Worm (Caenorhabditis elegans) whole organism, L4 larva: ENCODE data around the gene nhr-70.

ENCODE experiments used
- F26F4.8 ChIP-seq: fragments of 200-800 bp; sonication (Bioruptor generic); conservative IDR thresholded peaks from 2 replicates; pipeline ENCODE4 v1.3.6; 2022; ENCODE audit warnings: missing genetic modification characterization, missing compliant biosample characterization
- F49E8.2 ChIP-seq: sonication (generic microtip); optimal IDR thresholded peaks from 2 replicates; lab custom pipeline; 2016; ENCODE audit warnings: missing compliant biosample characterization, mild to moderate bottlenecking, missing genetic modification characterization, borderline replicate concordance
- T20F7.1 ChIP-seq: fragments of 200-800 bp; sonication (Bioruptor generic); optimal IDR thresholded peaks from 2 replicates; lab custom pipeline; 2018; ENCODE audit warnings: mild to moderate bottlenecking, missing genetic modification characterization, missing compliant biosample characterization
- Y105C5A.15 ChIP-seq: fragments of 200-800 bp; sonication (Bioruptor generic); IDR thresholded peaks from 2 replicates; pipeline ENCODE4 v1.3.6; 2022; ENCODE audit warnings: missing genetic modification characterization, missing compliant biosample characterization
- Y48G9A.11 ChIP-seq: fragments of 200-800 bp; sonication (Bioruptor generic); IDR thresholded peaks from 2 replicates; pipeline ENCODE4 v1.3.6; 2022; ENCODE audit warnings: missing genetic modification reagents, missing genetic modification characterization, missing compliant biosample characterization
- Y5F2A.4 ChIP-seq: fragments of 200-800 bp; sonication (Bioruptor generic); optimal IDR thresholded peaks from 2 replicates; lab custom pipeline; 2018; ENCODE audit warnings: mild to moderate bottlenecking, missing genetic modification characterization, missing compliant biosample characterization
- Y75B8A.6 ChIP-seq: fragments of 200-800 bp; sonication (Bioruptor generic); IDR thresholded peaks from 2 replicates; pipeline ENCODE4 v1.3.6; 2022; ENCODE audit warnings: missing genetic modification reagents, missing genetic modification characterization, missing compliant biosample characterization
- aly-2 ChIP-seq: sonication (generic microtip); optimal IDR thresholded peaks from 2 replicates; lab custom pipeline; 2018; ENCODE audit warnings: missing biosample characterization, missing genetic modification characterization
- ceh-20 ChIP-seq: fragments of 200-800 bp; sonication (Bioruptor generic); IDR thresholded peaks from 2 replicates; pipeline ENCODE4 v1.3.6; 2022; ENCODE audit warnings: missing genetic modification reagents, missing genetic modification characterization, missing compliant biosample characterization
- ceh-28 ChIP-seq: fragments of 150-350 bp; optimal IDR thresholded peaks from 2 replicates; lab custom pipeline; 2014; ENCODE audit warnings: missing biosample characterization, missing genetic modification reagents, missing genetic modification characterization
- ceh-44 ChIP-seq: fragments of 200-800 bp; sonication (Bioruptor generic); IDR thresholded peaks from 2 replicates; pipeline ENCODE4 v1.3.6; 2022; ENCODE audit warnings: missing genetic modification reagents, missing genetic modification characterization, missing compliant biosample characterization
- ceh-62 ChIP-seq: sonication (generic microtip); optimal IDR thresholded peaks from 2 replicates; lab custom pipeline; 2017; ENCODE audit warnings: missing biosample characterization, missing genetic modification characterization
- ceh-82 ChIP-seq: sonication (generic microtip); optimal IDR thresholded peaks from 2 replicates; lab custom pipeline; 2017; ENCODE audit warnings: missing biosample characterization, missing genetic modification characterization
- ces-1 ChIP-seq: fragments of 150-350 bp; sonication (generic microtip); optimal IDR thresholded peaks from 4 replicates; lab custom pipeline; 2014; ENCODE audit warnings: missing biosample characterization, missing genetic modification reagents, missing genetic modification characterization
- cey-2 ChIP-seq: sonication (generic microtip); optimal IDR thresholded peaks from 3 replicates; lab custom pipeline; 2017; ENCODE audit warnings: missing genetic modification characterization, mild to moderate bottlenecking, missing compliant biosample characterization, antibody characterized with exemption, borderline replicate concordance; ENCODE audit not compliant: insufficient read depth
- daf-16 ChIP-seq, 3 experiments: sonication (generic microtip); optimal IDR thresholded peaks; 2 replicates each; lab custom pipeline; 2016 to 2017; ENCODE audit warnings: missing genetic modification characterization in 3 of 3, missing genetic modification reagents in 3 of 3, mild to moderate bottlenecking in 2 of 3, missing compliant biosample characterization in 2 of 3, missing biosample characterization in 1 of 3, moderate library complexity in 1 of 3
- dmd-6 ChIP-seq: fragments of 200-800 bp; sonication (Bioruptor generic); IDR thresholded peaks from 2 replicates; pipeline ENCODE4 v1.3.6; 2022; ENCODE audit warnings: missing genetic modification reagents, missing genetic modification characterization, missing compliant biosample characterization
- dpl-1 ChIP-seq: fragments of 150-350 bp; optimal IDR thresholded peaks from 2 replicates; lab custom pipeline; 2014; ENCODE audit warnings: missing biosample characterization, missing genetic modification reagents, missing genetic modification characterization
- gei-8 ChIP-seq: fragments of 200-800 bp; sonication (Bioruptor generic); optimal IDR thresholded peaks from 2 replicates; lab custom pipeline; 2018; ENCODE audit warnings: mild to moderate bottlenecking, missing genetic modification characterization, missing compliant biosample characterization
- hlh-11 ChIP-seq: fragments of 200-800 bp; sonication (Bioruptor generic); optimal IDR thresholded peaks from 2 replicates; lab custom pipeline; 2018; ENCODE audit warnings: mild to moderate bottlenecking, missing genetic modification characterization, missing compliant biosample characterization
- jun-1 ChIP-seq: fragments of 150-350 bp; optimal IDR thresholded peaks from 2 replicates; lab custom pipeline; 2014; ENCODE audit warnings: missing biosample characterization, missing genetic modification reagents, missing genetic modification characterization
- lim-7 ChIP-seq: fragments of 200-800 bp; sonication (Bioruptor generic); IDR thresholded peaks from 2 replicates; pipeline ENCODE4 v1.3.6; 2022; ENCODE audit warnings: missing genetic modification characterization, missing compliant biosample characterization
- madf-9 ChIP-seq: fragments of 200-800 bp; sonication (Bioruptor generic); conservative IDR thresholded peaks from 2 replicates; pipeline ENCODE4 v1.3.6; 2022; ENCODE audit warnings: missing genetic modification reagents, missing genetic modification characterization, missing compliant biosample characterization
- mep-1 ChIP-seq: fragments of 150-350 bp; sonication (generic microtip); optimal IDR thresholded peaks from 3 replicates; lab custom pipeline; 2014; ENCODE audit warnings: missing biosample characterization, missing genetic modification characterization
- mxl-2 ChIP-seq: fragments of 200-800 bp; sonication (Bioruptor generic); conservative IDR thresholded peaks from 2 replicates; pipeline ENCODE4 v1.3.6; 2022; ENCODE audit warnings: missing genetic modification reagents, missing genetic modification characterization, missing compliant biosample characterization
- nhr-11 ChIP-seq: fragments of 150-350 bp; optimal IDR thresholded peaks from 2 replicates; lab custom pipeline; 2014; ENCODE audit warnings: missing biosample characterization, missing genetic modification characterization
- nhr-111 ChIP-seq: fragments of 200-800 bp; sonication (Bioruptor generic); optimal IDR thresholded peaks from 2 replicates; lab custom pipeline; 2018; ENCODE audit warnings: mild to moderate bottlenecking, missing genetic modification characterization, missing compliant biosample characterization
- nhr-237 ChIP-seq: sonication (generic microtip); optimal IDR thresholded peaks from 2 replicates; lab custom pipeline; 2017; ENCODE audit warnings: missing biosample characterization, missing genetic modification characterization
- nhr-42 ChIP-seq: fragments of 200-800 bp; sonication (Bioruptor generic); IDR thresholded peaks from 2 replicates; pipeline ENCODE4 v1.3.6; 2022; ENCODE audit warnings: missing genetic modification characterization, missing compliant biosample characterization
- set-16 ChIP-seq: fragments of 200-800 bp; sonication (Bioruptor generic); IDR thresholded peaks from 2 replicates; pipeline ENCODE4 v1.3.6; 2022; ENCODE audit warnings: missing genetic modification reagents, missing genetic modification characterization, missing compliant biosample characterization
- skn-1 ChIP-seq: fragments of 150-350 bp; optimal IDR thresholded peaks from 2 replicates; lab custom pipeline; 2014; ENCODE audit warnings: missing biosample characterization, missing genetic modification characterization
- snpc-1.2 ChIP-seq: fragments of 200-800 bp; sonication (Bioruptor generic); IDR thresholded peaks from 2 replicates; pipeline ENCODE4 v1.3.6; 2022; ENCODE audit warnings: missing genetic modification reagents, missing genetic modification characterization, missing compliant biosample characterization
- spr-1 ChIP-seq: sonication (generic microtip); optimal IDR thresholded peaks from 2 replicates; lab custom pipeline; 2016; ENCODE audit warnings: mild to moderate bottlenecking, missing genetic modification characterization, missing compliant biosample characterization
- unc-39 ChIP-seq: sonication (generic microtip); optimal IDR thresholded peaks from 2 replicates; lab custom pipeline; 2017; ENCODE audit warnings: missing biosample characterization, missing genetic modification characterization
- zag-1 ChIP-seq: fragments of 150-350 bp; optimal IDR thresholded peaks from 2 replicates; lab custom pipeline; 2014; ENCODE audit warnings: missing biosample characterization, missing genetic modification characterization
- zfp-3 ChIP-seq: fragments of 200-800 bp; sonication (Bioruptor generic); conservative IDR thresholded peaks from 2 replicates; pipeline ENCODE4 v1.3.6; 2022; ENCODE audit warnings: missing genetic modification reagents, missing genetic modification characterization, missing compliant biosample characterization
- zip-2 ChIP-seq: fragments of 150-350 bp; optimal IDR thresholded peaks from 2 replicates; lab custom pipeline; 2014; ENCODE audit warnings: missing biosample characterization, missing genetic modification characterization
- ztf-11 ChIP-seq: fragments of 150-350 bp; optimal IDR thresholded peaks from 2 replicates; lab custom pipeline; 2014; ENCODE audit warnings: missing biosample characterization, missing genetic modification characterization

Gene nhr-70

DNA sequence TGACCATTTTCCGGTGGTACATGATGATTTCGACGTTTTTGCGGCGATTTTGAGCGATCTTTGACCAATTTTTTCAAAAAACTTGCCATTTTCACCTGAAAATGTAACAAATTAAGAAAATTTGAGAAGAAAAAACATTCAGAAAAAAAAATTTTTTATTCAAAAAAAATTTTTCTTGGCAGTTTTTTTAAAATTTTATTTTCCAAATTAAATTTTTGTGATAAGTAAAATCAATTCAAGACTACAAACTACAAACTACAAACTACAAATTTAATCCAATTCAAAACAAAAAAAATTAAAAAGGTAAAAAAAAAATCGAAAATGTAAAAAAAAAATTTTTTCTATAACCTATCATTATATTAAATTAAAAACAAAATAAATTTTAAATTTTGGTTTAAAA, 10.4 kb downstream of the nhr-70 start, which contains the start of gene Y69H2.15:
Gene Y69H2.15 (minus strand): TSS at position 101 of the 400 bp plus-strand sequence.
- TF ChIP-seq gei-8 (GFP tag; lab: Kevin White, UChicago), result no peak
- no peak for TF ChIP-seq Y5F2A.4 (GFP tag; lab: Kevin White, UChicago)
- TF ChIP-seq ceh-20 (GFP tag; lab: Robert Waterston, UW), result no peak
- TF ChIP-seq set-16, result no peak
- no peak for TF ChIP-seq Y105C5A.15
- TF ChIP-seq aly-2 (tag; lab: Kevin White, UChicago), result no peak
- TF ChIP-seq cey-2 (tag; lab: Kevin White, UChicago), result no peak
- no peak for TF ChIP-seq mep-1 (tag; lab: Kevin White, UChicago)
- TF ChIP-seq nhr-111 (GFP tag; lab: Kevin White, UChicago), result no peak
- TF ChIP-seq unc-39 (tag; lab: Kevin White, UChicago), result no peak
- no peak for TF ChIP-seq snpc-1.2 (GFP tag; lab: Robert Waterston, UW)
- no peak for TF ChIP-seq lim-7 (GFP tag; lab: Robert Waterston, UW)
- no peak for TF ChIP-seq ceh-82 (tag; lab: Kevin White, UChicago)
- no peak for TF ChIP-seq mxl-2
- no peak for TF ChIP-seq ztf-11 (tag; lab: Kevin White, UChicago)
- no peak for TF ChIP-seq madf-9 (GFP tag; lab: Robert Waterston, UW)
- TF ChIP-seq Y48G9A.11, result no peak
- no peak for TF ChIP-seq skn-1 (tag; lab: Kevin White, UChicago)
- no peak for TF ChIP-seq Y75B8A.6 (GFP tag; lab: Robert Waterston, UW)

DNA sequence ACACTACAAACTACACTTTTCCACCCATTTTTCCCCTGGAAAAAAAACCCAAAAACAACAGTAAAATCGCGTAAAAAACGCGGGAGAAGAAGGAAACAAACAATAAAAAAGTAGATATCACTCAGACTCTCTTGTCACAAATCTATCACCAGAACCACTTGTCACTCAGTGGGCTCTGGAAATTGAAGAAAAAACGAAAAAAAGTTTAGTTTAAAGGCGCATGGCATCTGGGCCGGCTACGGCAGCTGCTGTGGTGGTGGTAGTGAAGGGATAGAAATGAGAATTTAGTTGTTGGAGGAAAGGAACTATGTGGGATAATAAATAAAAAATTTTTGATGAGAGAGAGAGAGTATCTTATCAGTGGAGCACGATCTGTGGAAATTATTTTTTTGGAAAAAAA, 11.1 kb downstream of the nhr-70 start:
- TF ChIP-seq nhr-42 (GFP tag; lab: Robert Waterston, UW) (no peak), ceh-20 (GFP tag; lab: Robert Waterston, UW) (0 out of 2 replicates have a peak, but pooled peaks have one; percentile 15), F49E8.2 (tag; lab: Kevin White, UChicago) (no peak), lim-7 (GFP tag; lab: Robert Waterston, UW) (no peak), spr-1 (no peak), Y5F2A.4 (GFP tag; lab: Kevin White, UChicago) (no peak), zag-1 (tag; lab: Kevin White, UChicago) (no peak), dmd-6 (GFP tag; lab: Robert Waterston, UW) (no peak), ceh-44 (GFP tag; lab: Robert Waterston, UW) (no peak), ces-1 (no peak), nhr-11 (peak; percentile 48), zip-2 (tag; lab: Kevin White, UChicago) (no peak), ceh-62 (tag; lab: Kevin White, UChicago) (no peak), daf-16 (GFP tag; optimal IDR thresholded peaks at IDR 0.05; lab: Kevin White, UChicago) (peak in 1 of 2 experiments; percentile 24), daf-16 (tag; optimal IDR thresholded peaks at IDR 0.05; lab: Kevin White, UChicago) (no peak), zfp-3 (no peak), ceh-28 (tag; lab: Kevin White, UChicago) (no peak), nhr-237 (tag; lab: Kevin White, UChicago) (no peak), T20F7.1 (GFP tag; lab: Kevin White, UChicago) (no peak), dpl-1 (GFP tag; lab: Kevin White, UChicago) (no peak), F26F4.8 (GFP tag; lab: Robert Waterston, UW) (no peak), jun-1 (tag; lab: Kevin White, UChicago) (no peak), ztf-11 (tag; lab: Kevin White, UChicago) (no peak)

DNA sequence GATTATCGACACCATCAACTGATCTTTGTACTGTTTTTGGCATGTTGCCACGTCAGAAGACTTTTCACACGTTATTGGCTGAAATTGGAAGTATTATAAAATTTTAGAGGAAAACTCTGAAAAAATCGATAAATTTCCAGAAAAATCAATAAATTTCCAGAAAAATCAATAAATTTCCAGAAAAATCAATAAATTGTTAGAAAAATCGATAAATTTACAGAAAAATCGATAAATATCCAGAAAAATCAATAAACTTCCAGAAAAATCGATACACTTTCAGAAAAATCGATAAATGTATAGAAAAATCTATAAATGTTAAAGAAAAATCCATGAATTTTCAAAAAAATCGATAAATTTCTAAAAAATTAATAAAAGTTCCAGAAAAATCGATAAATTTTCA, 12.5 kb downstream of the nhr-70 start:
- TF ChIP-seq hlh-11 (tag; lab: Kevin White, UChicago) (no peak), ceh-28 (tag; lab: Kevin White, UChicago) (peak; percentile 89)
